Worm (Caenorhabditis elegans) whole organism, L2 larva: ENCODE results near the gene F11E6.8.

Source experiments
- R02D3.7 ChIP-seq: fragments of 150-350 bp; optimal IDR thresholded peaks from 2 replicates; lab custom pipeline; 2014; ENCODE audit warnings: missing biosample characterization, missing genetic modification characterization
- ZK546.5 ChIP-seq: sonication (generic microtip); optimal IDR thresholded peaks from 2 replicates; lab custom pipeline; 2017; ENCODE audit warnings: missing biosample characterization, missing genetic modification characterization
- ceh-82 ChIP-seq: fragments of 150-350 bp; optimal IDR thresholded peaks from 2 replicates; lab custom pipeline; 2014; ENCODE audit warnings: missing biosample characterization, missing genetic modification characterization
- nhr-10 ChIP-seq: sonication (generic microtip); optimal IDR thresholded peaks from 2 replicates; lab custom pipeline; 2017; ENCODE audit warnings: missing biosample characterization, missing genetic modification characterization
- ztf-1 ChIP-seq: fragments of 200-800 bp; sonication (Bioruptor generic); conservative IDR thresholded peaks from 2 replicates; pipeline ENCODE4 v1.3.6; 2022; ENCODE audit warnings: missing genetic modification characterization, missing compliant biosample characterization

DNA sequence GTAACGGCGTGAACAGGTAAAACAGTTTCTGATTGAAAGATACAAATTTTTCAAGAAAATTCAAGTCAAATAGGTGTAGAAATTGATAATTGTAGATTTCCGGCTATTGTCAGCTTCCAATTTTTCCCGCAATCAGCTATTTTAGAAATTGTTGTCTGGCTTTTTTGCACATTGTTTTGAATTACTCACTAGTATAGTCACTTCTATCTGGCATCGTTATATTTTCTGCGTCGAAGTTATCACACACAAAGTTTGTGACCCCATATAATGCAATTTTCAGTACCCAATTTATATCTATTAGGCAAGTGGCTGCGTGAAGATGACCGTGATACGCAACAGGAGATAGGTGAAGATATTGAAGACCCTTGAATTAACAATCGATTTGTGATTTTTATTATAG, 15.1 kb downstream of the F11E6.8 start:
- TF ChIP-seq ztf-1 (GFP tag; lab: Robert Waterston, UW) (no peak), R02D3.7 (tag; lab: Kevin White, UChicago) (no peak), nhr-10 (no peak), ceh-82 (tag; lab: Kevin White, UChicago) (no peak), ZK546.5 (tag; lab: Kevin White, UChicago) (no peak)
